Fruit fly (Drosophila melanogaster) whole organism, adult: ENCODE data around the gene CG10470.

ENCODE experiments used
- CG12768 ChIP-seq: fragments of 200-800 bp; sonication (Bioruptor generic); optimal IDR thresholded peaks from 2 replicates; lab custom pipeline; 2017; ENCODE audit warnings: missing biosample characterization, missing genetic modification characterization, mild to moderate bottlenecking, moderate library complexity, missing genetic modification reagents
- CG7045 ChIP-seq: fragments of 200-800 bp; sonication (Bioruptor generic); optimal IDR thresholded peaks from 2 replicates; lab custom pipeline; 2017; ENCODE audit warnings: missing biosample characterization, mild to moderate bottlenecking, missing genetic modification characterization
- Clk ChIP-seq: fragments of 200-800 bp; sonication (Bioruptor generic); optimal IDR thresholded peaks from 2 replicates; lab custom pipeline; 2017; ENCODE audit warnings: missing biosample characterization, missing genetic modification characterization
- Crg-1 ChIP-seq: fragments of 200-800 bp; sonication (Bioruptor generic); optimal IDR thresholded peaks from 2 replicates; lab custom pipeline; 2016; ENCODE audit warnings: missing biosample characterization, missing genetic modification characterization
- kay ChIP-seq: fragments of 200-800 bp; sonication (Bioruptor generic); peaks from one replicate; lab custom pipeline; 2016; ENCODE audit warnings: missing biosample characterization, missing genetic modification characterization, borderline replicate concordance
- ovo ChIP-seq: fragments of 200-800 bp; sonication (Bioruptor generic); optimal IDR thresholded peaks from 2 replicates; lab custom pipeline; 2016; ENCODE audit warnings: missing biosample characterization, missing genetic modification characterization

DNA sequence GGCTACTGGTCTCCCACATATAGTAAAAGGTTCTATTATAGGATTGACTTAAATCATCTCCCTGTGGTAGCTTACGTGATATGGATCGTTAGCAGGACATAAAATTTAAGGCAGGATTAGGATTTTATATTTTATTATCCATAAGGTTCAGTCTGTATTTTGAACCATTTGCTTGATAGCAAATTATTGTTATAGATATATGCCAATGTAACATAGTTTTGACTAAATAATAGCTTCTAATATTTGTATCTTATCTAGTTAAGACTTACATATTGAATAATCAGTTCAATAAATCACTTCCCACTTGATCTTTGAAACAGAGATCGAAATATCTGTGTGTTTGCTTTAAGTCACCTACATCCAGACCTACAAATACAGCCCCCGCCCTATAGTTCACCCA lies 38.3 kb upstream of the CG10470 start, which contains the start of gene robl37BC:
- TF ChIP-seq kay (GFP tag; lab: Kevin White, UChicago) = no peak
- no peak for TF ChIP-seq ovo (GFP tag; lab: Kevin White, UChicago)
- TF ChIP-seq Crg-1 (GFP tag; lab: Kevin White, UChicago) = no peak
- no peak for TF ChIP-seq Clk (GFP tag; lab: Kevin White, UChicago)
- TF ChIP-seq CG7045 (GFP tag; lab: Kevin White, UChicago) = no peak
- no peak for TF ChIP-seq CG12768 (GFP tag; lab: Kevin White, UChicago)
